Worm (Caenorhabditis elegans): ENCODE data around the gene T13C2.2.

Gene T13C2.2

DNA sequence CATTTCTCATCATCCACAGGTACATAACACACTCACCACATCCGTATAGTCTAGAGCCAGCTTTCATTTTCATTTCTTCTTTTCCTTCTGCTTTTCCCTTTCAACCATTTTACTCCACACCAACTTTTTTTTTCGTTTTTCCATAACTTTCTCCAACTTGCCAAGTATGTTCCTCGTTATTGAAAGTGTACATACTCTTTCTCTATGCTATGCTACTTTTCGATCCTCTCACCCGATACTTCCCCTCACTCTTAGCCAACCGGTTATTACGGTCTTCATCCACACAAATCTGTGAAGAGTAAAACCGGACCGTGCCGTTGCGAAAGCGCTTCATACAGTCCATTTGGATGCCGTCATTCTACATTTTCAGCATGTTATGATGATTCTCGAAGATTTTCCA lies at the start of gene T13C2.2:
Gene T13C2.2 (plus strand): TSS at position 301 of the 400 bp plus-strand sequence.
- no peak for TF ChIP-seq him-1 (tag; optimal IDR thresholded peaks at IDR 0.05)
- TF ChIP-seq W03F9.2 (tag; optimal IDR thresholded peaks at IDR 0.05), result no peak
- no peak for TF ChIP-seq dao-5 (tag; optimal IDR thresholded peaks at IDR 0.05)

DNA sequence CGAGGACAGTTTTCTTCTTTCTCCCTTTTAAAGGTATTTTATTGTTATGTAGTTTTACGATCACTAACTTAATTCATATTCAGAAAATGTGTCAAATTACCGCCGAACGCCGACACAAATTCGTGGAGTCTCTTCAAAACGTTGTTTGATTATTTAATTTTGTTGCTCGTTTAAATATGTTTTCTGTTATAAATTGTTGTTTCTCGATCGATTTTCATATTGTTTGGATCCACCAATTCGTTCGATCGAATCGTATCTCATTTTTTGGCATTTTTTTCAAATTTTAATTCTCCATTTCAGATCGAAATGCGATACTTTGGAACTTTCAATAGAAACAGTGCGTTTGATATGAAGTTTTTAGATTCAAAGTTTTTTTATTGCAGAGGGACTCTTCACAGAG lies 49.4 kb upstream of the T13C2.2 start, which contains the start of gene F41G3.6:
Gene F41G3.6 (plus strand): TSS at position 301 of the 400 bp plus-strand sequence.
- TF ChIP-seq dao-5 (tag; optimal IDR thresholded peaks at IDR 0.05), result no peak

DNA sequence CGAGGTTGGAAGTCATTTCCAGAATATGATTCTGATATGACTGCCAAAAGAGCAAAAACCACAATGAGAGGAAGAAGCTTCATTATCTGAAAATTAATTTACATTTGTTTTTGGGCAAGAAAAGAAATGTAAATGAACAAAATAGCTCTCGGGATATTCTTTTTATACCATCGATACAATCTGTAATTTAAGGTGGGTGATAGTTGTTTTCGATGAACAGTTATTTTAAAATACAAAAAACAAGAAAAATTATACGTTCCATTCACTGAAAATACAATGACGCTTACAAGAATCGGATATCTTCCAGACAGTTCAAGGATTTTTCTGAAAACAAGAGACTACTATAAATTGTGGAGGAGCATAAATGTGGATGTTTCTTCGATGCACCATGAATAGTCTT lies 47.3 kb upstream of the T13C2.2 start, which contains the start of gene ins-15:
Gene ins-15 (minus strand): TSS at position 101 of the 400 bp plus-strand sequence.
- no peak for TF ChIP-seq him-1 (tag; optimal IDR thresholded peaks at IDR 0.05)
- no peak for TF ChIP-seq dao-5 (tag; optimal IDR thresholded peaks at IDR 0.05)
- no peak for TF ChIP-seq W03F9.2 (tag; optimal IDR thresholded peaks at IDR 0.05)

DNA sequence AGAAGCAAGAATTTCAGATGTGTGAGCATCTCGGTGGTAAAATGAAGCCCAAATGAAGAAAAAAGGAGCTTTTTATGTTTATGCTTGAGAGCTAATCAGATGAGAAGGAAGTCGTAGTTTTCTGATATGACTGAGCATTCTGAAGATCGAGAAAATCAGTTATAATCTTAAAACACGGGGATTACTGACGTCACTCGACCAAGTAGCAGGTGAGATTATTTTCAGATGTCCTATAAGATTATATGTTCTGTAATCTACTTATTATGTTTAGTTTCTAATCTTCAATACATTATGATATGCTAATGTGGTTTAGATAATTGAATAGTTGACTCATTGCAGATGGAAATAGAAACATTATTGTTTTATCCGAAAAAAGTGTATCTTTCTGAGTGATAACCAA lies 46.2 kb upstream of the T13C2.2 start, which contains the start of gene ins-14:
Gene ins-14 (minus strand): TSS at position 32 of the 400 bp plus-strand sequence.
- TF ChIP-seq dao-5 (tag; optimal IDR thresholded peaks at IDR 0.05), result no peak
- TF ChIP-seq him-1 (tag; optimal IDR thresholded peaks at IDR 0.05), result no peak
- no peak for TF ChIP-seq W03F9.2 (tag; optimal IDR thresholded peaks at IDR 0.05)

DNA sequence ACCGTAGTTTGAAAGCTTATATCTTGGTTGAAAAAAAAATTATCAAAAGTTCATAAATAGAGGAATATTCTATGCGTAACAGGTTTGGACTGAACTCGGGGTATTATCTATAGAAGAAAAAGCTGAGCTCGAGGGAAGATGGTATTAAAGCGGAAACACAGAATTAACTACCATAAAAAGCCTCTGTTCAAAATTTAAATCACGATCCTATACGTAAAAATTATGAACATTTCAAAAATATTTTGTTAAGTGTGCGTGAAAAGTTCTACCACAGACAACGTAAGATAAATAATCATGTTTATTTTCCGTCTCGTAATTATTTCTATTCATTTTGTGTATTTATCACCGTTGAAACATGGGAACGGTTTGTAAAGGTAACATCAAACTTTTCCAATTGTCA lies 45.6 kb upstream of the T13C2.2 start, which contains the start of gene F41G3.5:
Gene F41G3.5 (plus strand): TSS at position 301 of the 400 bp plus-strand sequence.
- TF ChIP-seq him-1 (tag; optimal IDR thresholded peaks at IDR 0.05) (no peak), W03F9.2 (tag; optimal IDR thresholded peaks at IDR 0.05) (no peak), dao-5 (tag; optimal IDR thresholded peaks at IDR 0.05) (no peak)

DNA sequence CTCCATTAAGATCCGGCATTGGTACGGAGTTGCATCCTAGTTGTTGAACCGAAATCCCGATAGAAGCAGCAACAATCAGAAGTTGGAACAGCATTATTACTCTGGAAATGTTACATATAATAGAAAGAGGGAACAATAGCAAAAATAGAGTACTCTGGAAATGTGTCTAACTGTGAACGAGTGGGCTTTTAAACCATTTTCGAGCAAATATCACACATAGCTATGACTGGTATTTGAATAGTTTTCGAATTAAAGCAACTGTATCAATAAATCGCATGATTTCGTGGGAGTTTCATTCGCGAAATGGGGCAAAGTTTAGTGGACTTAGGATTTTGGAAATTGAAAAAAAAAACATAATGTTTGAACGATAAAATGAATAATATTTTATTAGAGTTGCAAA lies 42.6 kb upstream of the T13C2.2 start, which contains the start of gene F41G3.10:
Gene F41G3.10 (minus strand): TSS at position 101 of the 400 bp plus-strand sequence.
- no peak for TF ChIP-seq him-1 (tag; optimal IDR thresholded peaks at IDR 0.05)
- no peak for TF ChIP-seq W03F9.2 (tag; optimal IDR thresholded peaks at IDR 0.05)
- no peak for TF ChIP-seq dao-5 (tag; optimal IDR thresholded peaks at IDR 0.05)

DNA sequence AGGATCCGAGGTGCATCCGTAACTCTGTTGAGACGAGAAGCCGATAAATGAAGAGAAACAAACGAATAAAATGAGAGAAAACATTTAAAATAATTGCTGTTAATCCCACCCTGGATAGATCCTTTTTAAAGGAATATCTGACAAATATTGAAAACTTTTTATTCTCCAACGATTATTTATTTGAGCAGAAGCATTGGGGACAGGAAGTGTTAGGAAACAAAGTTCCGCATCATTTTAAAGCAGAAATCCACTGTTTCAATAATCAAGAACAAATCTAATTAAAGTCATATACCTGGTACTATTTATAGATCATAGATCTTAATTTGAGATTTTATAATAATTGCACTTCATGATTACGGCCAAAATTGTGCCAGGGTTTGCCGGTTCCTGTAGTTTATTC lies 41.1 kb upstream of the T13C2.2 start, which contains the start of gene F41G3.20:
Gene F41G3.20 (minus strand): TSS at position 101 of the 400 bp plus-strand sequence.
- no peak for TF ChIP-seq dao-5 (tag; optimal IDR thresholded peaks at IDR 0.05)
- TF ChIP-seq W03F9.2 (tag; optimal IDR thresholded peaks at IDR 0.05), result no peak
- TF ChIP-seq him-1 (tag; optimal IDR thresholded peaks at IDR 0.05), result no peak

DNA sequence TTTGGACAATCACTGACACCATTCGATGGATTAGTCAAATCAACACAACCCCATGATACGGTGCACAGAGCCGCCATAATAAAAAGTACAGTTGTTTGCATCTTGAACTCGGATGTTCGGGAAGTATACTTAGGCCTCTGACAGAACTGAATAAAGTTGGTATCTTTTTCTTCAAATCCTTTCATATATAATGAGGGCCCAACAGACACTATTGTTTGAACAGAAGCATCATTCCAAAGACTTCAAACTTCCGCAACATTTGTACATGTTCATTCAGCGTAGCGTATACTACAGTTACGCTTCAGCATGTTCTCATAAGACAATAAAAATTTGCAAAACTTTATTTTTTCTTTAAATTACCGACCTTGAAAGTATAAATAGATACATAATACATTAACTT lies 40.0 kb upstream of the T13C2.2 start, which contains the start of gene F41G3.19:
Gene F41G3.19 (minus strand): TSS at position 101 of the 400 bp plus-strand sequence.
- TF ChIP-seq him-1 (tag; optimal IDR thresholded peaks at IDR 0.05), result no peak

DNA sequence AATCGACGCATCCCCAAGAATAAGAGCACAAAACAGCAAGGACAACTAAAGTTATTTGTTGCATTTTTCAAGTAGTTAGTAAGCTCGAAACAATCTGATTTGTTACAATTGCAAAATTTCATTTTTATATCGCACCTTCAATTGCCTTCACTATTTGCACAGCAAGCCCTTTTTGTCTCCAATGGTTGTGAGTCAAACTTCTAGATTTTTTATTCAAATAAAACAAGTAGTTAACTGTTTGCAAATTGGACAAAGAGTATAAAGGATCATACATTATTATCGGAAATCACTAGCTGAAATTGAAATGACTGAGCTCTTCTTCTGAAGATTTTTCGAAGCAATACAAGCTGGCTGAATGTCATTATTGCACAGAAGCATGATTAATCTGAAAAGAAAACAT lies 39.1 kb upstream of the T13C2.2 start, which contains the start of gene F41G3.21:
Gene F41G3.21 (minus strand): TSS at position 101 of the 400 bp plus-strand sequence.
- no peak for TF ChIP-seq W03F9.2 (tag; optimal IDR thresholded peaks at IDR 0.05)

DNA sequence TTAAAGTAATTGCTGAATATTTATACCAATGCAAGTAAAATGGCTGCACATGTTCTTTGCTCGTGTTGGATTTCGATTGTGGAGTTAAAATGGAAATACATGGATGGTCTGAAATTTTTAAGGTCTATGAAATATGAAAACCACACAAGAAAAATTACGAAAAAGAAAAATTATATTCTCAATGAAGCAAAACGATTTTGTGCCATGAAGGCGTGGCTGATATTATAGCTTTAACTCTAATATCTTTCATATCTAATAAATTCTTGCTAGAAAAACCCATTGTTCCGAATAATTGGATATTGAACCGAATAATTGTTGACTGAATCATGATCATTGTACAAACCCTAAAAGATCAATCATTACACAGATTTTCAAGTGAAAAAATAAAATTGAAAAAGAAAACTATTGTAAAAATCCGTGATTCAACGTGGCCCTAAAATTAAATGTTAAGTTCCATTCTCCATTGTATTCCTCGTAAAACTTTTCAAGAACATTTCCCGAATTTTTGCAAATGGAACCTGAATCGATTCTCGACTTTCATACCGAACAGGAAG lies 37.2 kb upstream of the T13C2.2 start, which contains the start of the genes srx-95 and fis-1:
Gene srx-95 (minus strand): TSS at position 101 of the 554 bp plus-strand sequence.
Gene fis-1 (plus strand): TSS at position 504 of the 554 bp plus-strand sequence.
- no peak for TF ChIP-seq W03F9.2 (tag; optimal IDR thresholded peaks at IDR 0.05)
- no peak for TF ChIP-seq dao-5 (tag; optimal IDR thresholded peaks at IDR 0.05)
- TF ChIP-seq him-1 (tag; optimal IDR thresholded peaks at IDR 0.05), result no peak

DNA sequence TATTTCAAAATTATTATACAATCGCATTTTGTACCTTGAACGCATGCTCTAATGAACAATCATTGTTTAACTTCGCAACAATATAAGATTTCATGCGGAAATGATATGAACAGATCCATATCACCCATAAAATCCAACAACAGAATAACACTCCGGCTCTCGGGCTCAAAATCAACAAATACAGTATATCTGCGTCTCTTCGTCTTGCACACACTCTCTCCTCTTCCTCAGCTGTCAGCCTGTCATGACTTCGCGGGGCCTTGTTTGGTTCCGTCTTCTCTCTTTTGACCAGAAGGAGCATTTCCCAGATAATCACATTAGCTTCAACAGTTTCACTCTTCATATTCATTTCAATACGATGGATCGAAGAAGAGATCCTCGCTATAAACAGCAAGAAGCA lies 35.8 kb upstream of the T13C2.2 start, which contains the start of gene F41G3.3:
Gene F41G3.3 (plus strand): TSS at position 301 of the 400 bp plus-strand sequence.
- TF ChIP-seq dao-5 (tag; optimal IDR thresholded peaks at IDR 0.05) (no peak), W03F9.2 (tag; optimal IDR thresholded peaks at IDR 0.05) (no peak), him-1 (tag; optimal IDR thresholded peaks at IDR 0.05) (no peak)

DNA sequence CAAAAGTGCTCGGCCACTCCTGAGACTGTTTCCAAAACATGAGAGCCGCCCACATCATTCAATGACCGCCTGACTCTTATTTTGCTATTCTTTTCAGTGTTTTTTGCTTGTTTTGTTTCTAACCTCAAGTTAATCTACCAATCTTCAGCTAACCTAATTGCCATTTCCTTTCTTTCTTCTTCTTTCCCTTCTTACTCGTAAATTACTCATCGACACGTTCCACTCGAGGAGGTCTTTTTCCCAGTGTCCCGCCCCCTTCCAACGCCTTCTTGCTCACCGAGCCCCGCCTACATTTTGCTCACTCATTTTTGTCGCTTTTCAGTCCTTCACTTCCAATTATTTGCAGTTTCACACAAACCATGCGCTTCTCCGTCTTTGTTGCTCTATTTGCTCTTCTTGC lies 27.3 kb upstream of the T13C2.2 start, which contains the start of gene nlp-50:
Gene nlp-50 (plus strand): TSS at position 301 of the 400 bp plus-strand sequence.
- no peak for TF ChIP-seq W03F9.2 (tag; optimal IDR thresholded peaks at IDR 0.05)
- TF ChIP-seq dao-5 (tag; optimal IDR thresholded peaks at IDR 0.05), result no peak
- no peak for TF ChIP-seq him-1 (tag; optimal IDR thresholded peaks at IDR 0.05)

DNA sequence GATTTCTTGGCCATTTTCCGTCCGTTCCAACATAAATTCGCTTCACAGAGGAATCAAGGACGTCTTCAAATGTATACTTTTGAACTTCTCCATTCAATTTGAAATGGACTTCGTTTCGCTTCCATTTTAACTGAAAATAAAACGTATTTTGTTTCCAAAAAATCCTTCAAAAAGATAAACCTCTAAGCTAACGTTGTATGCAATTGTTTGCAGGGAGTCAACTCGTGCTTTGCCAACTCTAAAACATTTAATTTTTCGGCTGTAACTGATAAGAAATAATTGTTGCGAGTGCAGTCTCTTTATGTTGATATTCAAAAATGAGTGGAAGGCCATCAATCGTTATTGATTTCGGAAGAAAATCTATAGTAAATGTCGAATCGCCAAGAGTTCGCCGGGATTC lies 24.0 kb upstream of the T13C2.2 start, which contains the start of gene F41G3.18:
Gene F41G3.18 (plus strand): TSS at position 301 of the 400 bp plus-strand sequence.
- TF ChIP-seq W03F9.2 (tag; optimal IDR thresholded peaks at IDR 0.05) (no peak), dao-5 (tag; optimal IDR thresholded peaks at IDR 0.05) (no peak), him-1 (tag; optimal IDR thresholded peaks at IDR 0.05) (no peak)

DNA sequence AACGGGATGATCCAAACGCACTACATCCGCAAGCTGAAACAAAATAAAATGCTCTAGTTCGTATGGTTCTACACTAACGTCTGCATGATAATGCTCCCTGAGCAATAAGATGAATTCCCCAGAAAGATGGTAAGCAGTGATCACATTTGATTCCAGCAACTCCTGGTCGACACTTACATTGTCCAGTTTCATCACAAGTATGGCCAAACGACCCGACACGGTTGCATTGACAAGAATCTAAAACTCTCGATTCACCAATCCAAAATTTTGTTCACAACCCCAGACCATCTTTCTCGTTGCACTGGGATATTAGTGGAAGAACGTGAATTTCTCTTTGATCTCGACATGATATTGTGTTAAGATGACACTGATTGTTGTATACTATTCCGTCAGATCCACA lies 22.0 kb upstream of the T13C2.2 start:
- TF ChIP-seq W03F9.2 (tag; optimal IDR thresholded peaks at IDR 0.05) (no peak), dao-5 (tag; optimal IDR thresholded peaks at IDR 0.05) (no peak), him-1 (tag; optimal IDR thresholded peaks at IDR 0.05) (no peak)

Data from whole organism, L4/young adult.